Worm (Caenorhabditis elegans) whole organism, late embryonic: ENCODE results near the gene srj-20.

ENCODE experiments used
- Y22D7AL.16 ChIP-seq: sonication (generic microtip); optimal IDR thresholded peaks from 2 replicates; lab custom pipeline; 2016; ENCODE audit warnings: missing genetic modification characterization, missing compliant biosample characterization
- elt-2 ChIP-seq: sonication (generic microtip); optimal IDR thresholded peaks from 2 replicates; lab custom pipeline; 2016; ENCODE audit warnings: missing genetic modification reagents, missing genetic modification characterization, missing compliant biosample characterization
- gmeb-2 ChIP-seq: sonication (generic microtip); optimal IDR thresholded peaks from 2 replicates; lab custom pipeline; 2016; ENCODE audit warnings: missing genetic modification characterization, inconsistent platforms, missing compliant biosample characterization
- lim-6 ChIP-seq: sonication (generic microtip); optimal IDR thresholded peaks from 2 replicates; lab custom pipeline; 2016; ENCODE audit warnings: missing genetic modification characterization, missing compliant biosample characterization
- lin-11 ChIP-seq: fragments of 200-800 bp; sonication (Bioruptor generic); optimal IDR thresholded peaks from 2 replicates; lab custom pipeline; 2018; ENCODE audit warnings: mild to moderate bottlenecking, missing genetic modification characterization, missing compliant biosample characterization
- unc-3 ChIP-seq, 2 experiments: fragments of 200-800 bp in 1 of 2; sonication (Bioruptor generic) in 1 of 2; sonication (generic microtip) in 1 of 2; conservative IDR thresholded peaks in 1 of 2; optimal IDR thresholded peaks in 1 of 2; 2 replicates each; pipeline versions ENCODE4 v1.3.6 to Lab custom; 2016 to 2022; ENCODE audit warnings: missing compliant biosample characterization in 2 of 2, missing genetic modification characterization in 2 of 2, missing genetic modification reagents in 1 of 2

ce11 chrV:2573108-2573507 lies at the start of gene srj-20:
- no peak for TF ChIP-seq lim-6 (tag; lab: Kevin White, UChicago)
- TF ChIP-seq Y22D7AL.16 (tag; lab: Kevin White, UChicago): no peak
- no peak for TF ChIP-seq elt-2
- TF ChIP-seq unc-3 (GFP tag; conservative IDR thresholded peaks at IDR 0.05; lab: Robert Waterston, UW): no peak
- TF ChIP-seq unc-3 (tag; optimal IDR thresholded peaks at IDR 0.05; lab: Kevin White, UChicago): no peak
- TF ChIP-seq gmeb-2 (tag; lab: Kevin White, UChicago): no peak
- TF ChIP-seq lin-11 (tag; lab: Kevin White, UChicago): no peak
